Fruit fly (Drosophila melanogaster) whole organism, prepupa: Measurements from ENCODE around the gene CG10336.

Experiments used
- CG10631 ChIP-seq: fragments of 200-800 bp; sonication (Bioruptor generic); optimal IDR thresholded peaks from 2 replicates; lab custom pipeline; 2016; ENCODE audit warnings: missing biosample characterization, missing genetic modification characterization
- CG10669 ChIP-seq: fragments of 200-800 bp; sonication (Bioruptor generic); optimal IDR thresholded peaks from 3 replicates; lab custom pipeline; 2018; ENCODE audit warnings: missing biosample characterization, mild to moderate bottlenecking, missing genetic modification characterization, moderate library complexity
- CG11294 ChIP-seq: fragments of 200-800 bp; sonication (Bioruptor generic); IDR thresholded peaks from 2 replicates; pipeline ENCODE4 v1.3.6; 2022; ENCODE audit warnings: missing biosample characterization, missing genetic modification characterization
- CG11762 ChIP-seq: fragments of 200-800 bp; sonication (Bioruptor generic); optimal IDR thresholded peaks from 3 replicates; lab custom pipeline; 2016; ENCODE audit warnings: missing biosample characterization, missing genetic modification characterization; ENCODE audit not compliant: insufficient read depth
- CG11902 ChIP-seq: fragments of 200-800 bp; sonication (Bioruptor generic); optimal IDR thresholded peaks from 3 replicates; lab custom pipeline; 2016; ENCODE audit warnings: missing biosample characterization, missing genetic modification characterization
- CG15336 ChIP-seq: fragments of 200-800 bp; sonication (Bioruptor generic); IDR thresholded peaks from 2 replicates; pipeline ENCODE4 v1.3.6; 2022; ENCODE audit warnings: missing biosample characterization, missing genetic modification characterization
- CG31627 ChIP-seq: fragments of 200-800 bp; sonication (Bioruptor generic); optimal IDR thresholded peaks from 3 replicates; lab custom pipeline; 2016; ENCODE audit warnings: missing biosample characterization, missing genetic modification characterization
- CG6276 ChIP-seq: fragments of 200-800 bp; sonication (Bioruptor generic); optimal IDR thresholded peaks from 2 replicates; lab custom pipeline; 2017; ENCODE audit warnings: missing biosample characterization, mild to moderate bottlenecking, missing genetic modification characterization
- CG6792 ChIP-seq: fragments of 200-800 bp; sonication (Bioruptor generic); optimal IDR thresholded peaks from 3 replicates; lab custom pipeline; 2016; ENCODE audit warnings: missing biosample characterization, missing genetic modification characterization
- CG6854 ChIP-seq: fragments of 200-800 bp; sonication (Bioruptor generic); optimal IDR thresholded peaks from 2 replicates; lab custom pipeline; 2017; ENCODE audit warnings: missing biosample characterization, mild to moderate bottlenecking, missing genetic modification characterization
- CG7368 ChIP-seq: fragments of 200-800 bp; sonication (Bioruptor generic); optimal IDR thresholded peaks from 3 replicates; lab custom pipeline; 2016; ENCODE audit warnings: missing biosample characterization, missing genetic modification characterization
- CG8119 ChIP-seq: fragments of 200-800 bp; sonication (Bioruptor generic); IDR thresholded peaks from 3 replicates; pipeline ENCODE4 v1.3.6; 2022; ENCODE audit warnings: missing biosample characterization, missing genetic modification characterization
- CG8319 ChIP-seq: fragments of 200-800 bp; sonication (Bioruptor generic); optimal IDR thresholded peaks from 3 replicates; lab custom pipeline; 2016; ENCODE audit warnings: missing biosample characterization, missing genetic modification characterization
- CG8632 ChIP-seq: fragments of 200-800 bp; sonication (Bioruptor generic); optimal IDR thresholded peaks from 3 replicates; lab custom pipeline; 2016; ENCODE audit warnings: missing biosample characterization, missing genetic modification characterization
- CG9139 ChIP-seq: fragments of 200-800 bp; sonication (Bioruptor generic); optimal IDR thresholded peaks from 3 replicates; lab custom pipeline; 2017; ENCODE audit warnings: missing biosample characterization, mild to moderate bottlenecking, missing genetic modification characterization
- Eip75B ChIP-seq: fragments of 200-800 bp; sonication (Bioruptor generic); optimal IDR thresholded peaks from 3 replicates; lab custom pipeline; 2016; ENCODE audit warnings: missing biosample characterization, missing genetic modification characterization
- Eip78C ChIP-seq: fragments of 200-800 bp; sonication (Bioruptor generic); peaks from one replicate; lab custom pipeline; 2016; ENCODE audit warnings: missing biosample characterization, missing genetic modification characterization
- Eip93F ChIP-seq: fragments of 200-800 bp; sonication (Bioruptor generic); optimal IDR thresholded peaks from 2 replicates; lab custom pipeline; 2016; ENCODE audit warnings: missing biosample characterization, mild to moderate bottlenecking, missing genetic modification characterization
- Ets96B ChIP-seq: fragments of 200-800 bp; optimal IDR thresholded peaks from 2 replicates; lab custom pipeline; 2019; ENCODE audit warnings: missing biosample characterization, mild to moderate bottlenecking, missing genetic modification characterization, moderate library complexity
- Gug ChIP-seq: fragments of 200-800 bp; sonication (Bioruptor generic); IDR thresholded peaks from 2 replicates; pipeline ENCODE4 v1.3.6; 2022; ENCODE audit warnings: missing biosample characterization, missing genetic modification characterization
- Hr39 ChIP-seq: fragments of 200-800 bp; sonication (Bioruptor generic); optimal IDR thresholded peaks from 2 replicates; lab custom pipeline; 2016; ENCODE audit warnings: missing biosample characterization, missing genetic modification characterization
- Hr4 ChIP-seq: fragments of 200-800 bp; sonication (Bioruptor generic); optimal IDR thresholded peaks from 3 replicates; lab custom pipeline; 2016; ENCODE audit warnings: missing biosample characterization, missing genetic modification characterization
- Smox ChIP-seq: fragments of 200-800 bp; sonication (Bioruptor generic); optimal IDR thresholded peaks from 3 replicates; lab custom pipeline; 2016; ENCODE audit warnings: missing biosample characterization, missing genetic modification characterization
- Sox102F ChIP-seq: fragments of 200-800 bp; sonication (Bioruptor generic); optimal IDR thresholded peaks from 2 replicates; lab custom pipeline; 2016; ENCODE audit warnings: missing biosample characterization, mild to moderate bottlenecking, missing genetic modification characterization
- Sox15 ChIP-seq: fragments of 200-800 bp; sonication (Bioruptor generic); optimal IDR thresholded peaks from 3 replicates; lab custom pipeline; 2016; ENCODE audit warnings: missing biosample characterization, missing genetic modification characterization
- cyc ChIP-seq: fragments of 200-800 bp; sonication (Bioruptor generic); optimal IDR thresholded peaks from 3 replicates; lab custom pipeline; 2016; ENCODE audit warnings: missing biosample characterization, missing genetic modification characterization
- dac ChIP-seq: fragments of 200-800 bp; sonication (Bioruptor generic); optimal IDR thresholded peaks from 2 replicates; lab custom pipeline; 2017; ENCODE audit warnings: missing biosample characterization, mild to moderate bottlenecking, missing genetic modification characterization
- dsx ChIP-seq: fragments of 200-800 bp; optimal IDR thresholded peaks from 3 replicates; lab custom pipeline; 2019; ENCODE audit warnings: missing biosample characterization, mild to moderate bottlenecking, missing genetic modification characterization, moderate library complexity; ENCODE audit not compliant: poor library complexity, severe bottlenecking
- eg ChIP-seq: fragments of 200-800 bp; sonication (Bioruptor generic); IDR thresholded peaks from 3 replicates; pipeline ENCODE4 v1.3.6; 2022; ENCODE audit warnings: missing biosample characterization, missing genetic modification characterization
- esn ChIP-seq: fragments of 200-800 bp; sonication (Bioruptor generic); optimal IDR thresholded peaks from 2 replicates; lab custom pipeline; 2016; ENCODE audit warnings: missing biosample characterization, mild to moderate bottlenecking, missing genetic modification characterization, moderate library complexity
- fd85E ChIP-seq: fragments of 200-800 bp; sonication (Bioruptor generic); optimal IDR thresholded peaks from 3 replicates; lab custom pipeline; 2016; ENCODE audit warnings: missing biosample characterization, missing genetic modification characterization
- lz ChIP-seq: fragments of 200-800 bp; sonication (Bioruptor generic); optimal IDR thresholded peaks from 3 replicates; lab custom pipeline; 2016; ENCODE audit warnings: missing biosample characterization, missing genetic modification characterization
- pdm3 ChIP-seq: fragments of 200-800 bp; sonication (Bioruptor generic); optimal IDR thresholded peaks from 3 replicates; lab custom pipeline; 2016; ENCODE audit warnings: missing biosample characterization, missing genetic modification characterization
- salr ChIP-seq, 2 experiments: fragments of 200-800 bp; sonication (Bioruptor generic); optimal IDR thresholded peaks; 3 replicates each; lab custom pipeline; 2016 to 2018; ENCODE audit warnings: missing biosample characterization in 2 of 2, missing genetic modification characterization in 2 of 2, mild to moderate bottlenecking in 1 of 2
- ss ChIP-seq, 2 experiments: fragments of 200-800 bp; sonication (Bioruptor generic); optimal IDR thresholded peaks; 2 replicates in 1 of 2; 3 replicates in 1 of 2; lab custom pipeline; 2017 to 2018; ENCODE audit warnings: mild to moderate bottlenecking in 2 of 2, missing biosample characterization in 2 of 2, missing genetic modification characterization in 2 of 2, moderate library complexity in 1 of 2
- vri ChIP-seq: fragments of 200-800 bp; sonication (Bioruptor generic); optimal IDR thresholded peaks from 3 replicates; lab custom pipeline; 2016; ENCODE audit warnings: missing biosample characterization, mild to moderate bottlenecking, missing genetic modification characterization

Gene CG10336

DNA sequence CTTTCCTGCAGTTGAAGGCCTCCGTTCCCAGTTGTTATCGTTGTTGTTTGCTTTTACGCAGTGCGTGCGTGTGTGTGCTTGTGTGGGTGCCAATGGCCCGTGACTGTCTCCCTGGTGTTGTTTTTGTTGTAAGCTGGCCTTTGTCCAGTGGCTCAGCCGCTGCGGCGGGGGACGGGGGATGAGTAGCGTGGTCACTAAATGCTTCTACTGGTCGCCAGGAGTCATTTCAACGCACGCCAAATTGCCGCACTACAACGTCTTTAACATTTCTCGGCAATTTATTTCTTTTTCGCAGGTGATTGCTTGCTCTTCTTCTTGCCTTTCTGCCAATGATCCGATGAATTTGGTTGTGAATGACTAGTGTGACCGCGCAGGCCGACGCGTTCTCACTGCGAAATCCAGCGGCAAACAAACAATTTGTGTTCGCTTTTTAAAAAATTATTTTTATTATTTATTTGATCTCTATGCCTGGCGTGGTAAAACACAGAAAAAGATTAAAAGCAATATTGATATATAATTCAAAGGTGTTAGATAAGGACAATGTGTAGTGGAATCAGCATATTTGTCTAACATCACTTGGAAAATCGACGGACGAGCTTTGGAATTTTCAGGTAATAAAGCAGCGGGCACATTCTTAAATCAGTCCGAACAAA lies 19.0 kb downstream of the CG10336 start, which contains the start of the genes Faf2 and Grip71 (continued):
- TF ChIP-seq CG10669 (peak; percentile 77), cyc (GFP tag; lab: Kevin White, UChicago) (peak; percentile 87), CG11902 (GFP tag; lab: Kevin White, UChicago) (peak; percentile 85), CG6854 (GFP tag; lab: Kevin White, UChicago) (peak; percentile 24), CG6276 (GFP tag; lab: Kevin White, UChicago) (no peak), CG15336 (GFP tag; lab: Robert Waterston, UW) (peak; percentile 61; the same call in 1 of the 2 replicates), Eip75B (GFP tag; lab: Kevin White, UChicago) (peak; percentile 80), Hr4 (peak; percentile 91), Sox102F (GFP tag; lab: Kevin White, UChicago) (peak; percentile 63), Eip78C (GFP tag; lab: Kevin White, UChicago) (peak; percentile 93), Hr39 (peak; percentile 91), CG8632 (peak; percentile 69), CG8319 (peak; percentile 68), CG10631 (GFP tag; lab: Kevin White, UChicago) (peak; percentile 89), eg (GFP tag; lab: Robert Waterston, UW) (peak; percentile 95), Gug (GFP tag; lab: Robert Waterston, UW) (peak; percentile 94), pdm3 (GFP tag; lab: Kevin White, UChicago) (peak; percentile 89), CG7368 (GFP tag; lab: Kevin White, UChicago) (peak; percentile 28), salr (GFP tag; optimal IDR thresholded peaks at IDR 0.05; lab: Kevin White, UChicago) (peak; percentile 61 to 70), CG6792 (peak; percentile 62)

DNA sequence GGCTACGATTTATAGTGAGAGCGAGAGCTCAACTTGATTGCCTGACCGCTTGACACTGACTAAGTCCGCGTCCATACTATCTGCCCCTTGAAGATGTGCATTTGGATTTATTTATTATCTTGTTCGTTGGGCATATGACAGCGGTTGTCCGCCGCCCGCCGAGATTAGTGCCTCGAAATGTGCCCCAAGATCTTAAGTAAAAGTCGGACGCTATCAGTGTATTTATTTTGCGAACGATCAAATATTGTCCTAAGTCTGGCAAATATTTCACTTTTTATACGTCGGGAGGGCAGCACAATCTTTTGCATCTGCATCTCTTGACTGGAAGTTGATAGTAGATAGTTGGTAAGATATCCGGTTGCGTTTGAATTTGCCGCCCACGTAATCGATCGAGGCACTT lies 24.4 kb downstream of the CG10336 start, which contains the start of gene Irk3:
TSS of gene Irk3 (minus strand) at position 63 of the 400 bp plus-strand sequence.
- TF ChIP-seq dsx (no peak), CG11294 (GFP tag; lab: Robert Waterston, UW) (no peak), lz (GFP tag; lab: Kevin White, UChicago) (no peak), CG6276 (GFP tag; lab: Kevin White, UChicago) (no peak), pdm3 (GFP tag; lab: Kevin White, UChicago) (no peak), Eip78C (GFP tag; lab: Kevin White, UChicago) (no peak), Ets96B (tag; lab: Kevin White, UChicago) (no peak), Sox15 (no peak), esn (GFP tag; lab: Kevin White, UChicago) (no peak), fd85E (no peak), Smox (GFP tag; lab: Kevin White, UChicago) (no peak), CG10669 (no peak), CG9139 (GFP tag; lab: Kevin White, UChicago) (no peak), Sox102F (GFP tag; lab: Kevin White, UChicago) (no peak), Eip75B (GFP tag; lab: Kevin White, UChicago) (no peak), CG11762 (GFP tag; lab: Kevin White, UChicago) (no peak), vri (GFP tag; lab: Kevin White, UChicago) (no peak), CG8319 (no peak), Eip93F (GFP tag; lab: Kevin White, UChicago) (no peak), ss (GFP tag; optimal IDR thresholded peaks at IDR 0.05; lab: Kevin White, UChicago) (no peak)

DNA sequence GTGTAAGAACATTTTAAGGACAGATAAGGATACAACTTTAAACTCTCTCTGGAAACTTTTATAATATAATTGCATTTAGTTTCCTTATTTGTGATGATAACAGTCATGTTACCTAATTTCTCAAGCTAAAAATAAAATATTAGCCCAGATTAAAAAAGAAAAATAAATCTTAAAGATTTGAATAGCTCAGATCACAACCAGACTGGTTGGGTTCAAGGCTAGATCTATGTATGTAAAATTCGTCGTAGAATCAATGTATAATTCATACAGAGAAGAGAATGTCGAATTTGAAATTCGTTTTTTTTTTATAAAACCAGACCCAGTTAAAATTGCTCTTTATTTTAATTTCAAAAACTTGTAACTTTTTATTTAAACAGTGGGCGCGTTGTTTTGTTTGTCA lies 24.8 kb downstream of the CG10336 start:
- TF ChIP-seq CG31627 (GFP tag; lab: Kevin White, UChicago) (no peak), eg (GFP tag; lab: Robert Waterston, UW) (no peak), CG8119 (GFP tag; lab: Robert Waterston, UW) (no peak), Sox15 (no peak), dac (GFP tag; lab: Kevin White, UChicago) (no peak), CG11902 (GFP tag; lab: Kevin White, UChicago) (no peak), esn (GFP tag; lab: Kevin White, UChicago) (no peak)
